Worm (Caenorhabditis elegans): ENCODE measurements around the gene F01G4.6.

Gene F01G4.6

DNA sequence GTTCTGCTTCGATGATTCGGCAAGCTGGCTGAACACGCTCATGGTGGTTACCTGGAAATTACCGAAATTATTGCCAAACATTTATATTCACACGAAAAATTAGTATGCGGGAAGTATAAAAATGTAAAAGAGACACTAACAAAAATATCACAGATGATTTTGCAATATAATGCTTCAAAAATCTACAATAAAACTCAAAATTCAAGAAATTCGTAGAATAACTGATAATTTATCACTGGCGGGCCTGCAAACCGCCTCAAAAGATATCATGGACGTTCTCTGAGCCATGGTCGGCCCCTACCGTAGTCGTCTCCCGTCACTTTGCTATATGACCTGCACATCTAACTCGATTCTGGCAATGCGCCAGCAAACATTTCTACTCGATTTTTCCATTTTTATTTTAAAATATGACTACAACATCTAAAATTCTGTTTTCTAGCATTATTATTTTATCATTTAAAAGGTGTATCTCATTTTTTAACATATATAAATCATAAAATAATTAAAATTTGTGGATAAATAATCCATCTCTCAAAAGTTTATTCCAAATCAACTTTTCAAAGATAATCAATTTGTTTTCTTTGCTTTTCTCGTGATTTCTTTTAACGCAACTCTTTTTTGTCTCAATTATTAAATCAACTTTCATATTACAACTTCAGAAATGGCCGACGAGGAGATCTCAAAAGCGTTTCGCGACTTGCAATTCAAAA lies at the start of gene F01G4.6, which contains the start of gene pfd-1:
TSS of gene F01G4.6 (minus strand) at position 51 of the 710 bp plus-strand sequence.
TSS of gene pfd-1 (plus strand) at position 660 of the 710 bp plus-strand sequence.
- TF ChIP-seq alr-1 (tag; optimal IDR thresholded peaks at IDR 0.05) (no peak), lsy-2 (tag; optimal IDR thresholded peaks at IDR 0.05) (peak; percentile 97 to 99), nhr-10 (tag; optimal IDR thresholded peaks at IDR 0.05) (peak; percentile 69), F13H6.1 (tag; optimal IDR thresholded peaks at IDR 0.05) (peak; percentile 91), blmp-1 (tag; optimal IDR thresholded peaks at IDR 0.05; ENCODE audit: insufficient read depth) (peak; percentile 76), gmeb-1 (tag; optimal IDR thresholded peaks at IDR 0.05) (peak; percentile 91), ztf-4 (tag; optimal IDR thresholded peaks at IDR 0.05) (peak; percentile 94), sma-9 (GFP tag; optimal IDR thresholded peaks at IDR 0.05) (peak; percentile 95), sma-9 (tag; optimal IDR thresholded peaks at IDR 0.05) (no peak), R02D3.7 (tag; optimal IDR thresholded peaks at IDR 0.05) (peak; percentile 53), ceh-16 (tag; optimal IDR thresholded peaks at IDR 0.05) (peak; percentile 31), ceh-82 (tag; optimal IDR thresholded peaks at IDR 0.05) (peak; percentile 80), mbf-1 (tag; optimal IDR thresholded peaks at IDR 0.05) (no peak), sma-3 (GFP tag; optimal IDR thresholded peaks at IDR 0.05) (peak; percentile 96), unc-62 (GFP tag; optimal IDR thresholded peaks at IDR 0.05) (no peak), elt-3 (tag; optimal IDR thresholded peaks at IDR 0.05) (no peak), nhr-12 (tag; optimal IDR thresholded peaks at IDR 0.05) (no peak), ZK546.5 (tag; optimal IDR thresholded peaks at IDR 0.05) (peak; percentile 98), nhr-11 (tag; optimal IDR thresholded peaks at IDR 0.05) (no peak), nhr-6 (tag; optimal IDR thresholded peaks at IDR 0.05) (peak; percentile 92), sem-4 (tag; optimal IDR thresholded peaks at IDR 0.05) (peak; percentile 92), nhr-21 (tag; optimal IDR thresholded peaks at IDR 0.05) (peak; percentile 92), nhr-25 (tag; optimal IDR thresholded peaks at IDR 0.05) (peak; percentile 93), nhr-77 (tag; optimal IDR thresholded peaks at IDR 0.05) (no peak), ztf-11 (tag; optimal IDR thresholded peaks at IDR 0.05) (no peak), C34F6.9 (tag; optimal IDR thresholded peaks at IDR 0.05) (peak; percentile 93), ama-1 (optimal IDR thresholded peaks at IDR 0.05) (peak; percentile 36), unc-39 (tag; optimal IDR thresholded peaks at IDR 0.05) (no peak), dmd-4 (tag; optimal IDR thresholded peaks at IDR 0.05) (no peak), lin-11 (tag; optimal IDR thresholded peaks at IDR 0.05) (peak; percentile 95), mab-5 (tag; optimal IDR thresholded peaks at IDR 0.05) (peak; percentile 73), ztf-1 (GFP tag; conservative IDR thresholded peaks at IDR 0.05) (no peak), zag-1 (tag; optimal IDR thresholded peaks at IDR 0.05) (peak; percentile 98), snpc-4 (tag; optimal IDR thresholded peaks at IDR 0.05) (peak; percentile 72), Y55F3AM.14 (GFP tag; optimal IDR thresholded peaks at IDR 0.05) (peak; percentile 76), mdl-1 (tag; optimal IDR thresholded peaks at IDR 0.05) (peak; percentile 50 to 65), egl-27 (tag; optimal IDR thresholded peaks at IDR 0.05) (peak; percentile 86), lin-13 (GFP tag; optimal IDR thresholded peaks at IDR 0.05) (peak; percentile 96), crh-2 (tag; optimal IDR thresholded peaks at IDR 0.05) (peak; percentile 97), peb-1 (tag; optimal IDR thresholded peaks at IDR 0.05) (no peak), fos-1 (tag; optimal IDR thresholded peaks at IDR 0.05) (peak; percentile 81), skn-1 (tag; optimal IDR thresholded peaks at IDR 0.05) (peak; percentile 62), elt-1 (tag; optimal IDR thresholded peaks at IDR 0.05) (no peak), lin-39 (tag; optimal IDR thresholded peaks at IDR 0.05) (no peak), nhr-237 (tag; optimal IDR thresholded peaks at IDR 0.05) (peak; percentile 49), aly-2 (tag; optimal IDR thresholded peaks at IDR 0.05) (no peak), unc-55 (GFP tag; optimal IDR thresholded peaks at IDR 0.05) (peak; percentile 98), nhr-23 (tag; optimal IDR thresholded peaks at IDR 0.05) (no peak), nhr-129 (tag; optimal IDR thresholded peaks at IDR 0.05) (peak; percentile 91)

All from whole organism, L2 larva.